Fruit fly (Drosophila melanogaster): ENCODE measurements around the gene CG42693.

dm6 chr3R:31713306-31714123 lies 5.4 kb upstream of the CG42693 start, which contains the start of gene ttk:
- TF ChIP-seq insv (optimal IDR thresholded peaks at IDR 0.05) (peak; percentile 97), psq (optimal IDR thresholded peaks at IDR 0.05) (no peak), Myc (optimal IDR thresholded peaks at IDR 0.05) (no peak), Sin3A (optimal IDR thresholded peaks at IDR 0.05) (no peak), h (optimal IDR thresholded peaks at IDR 0.05) (no peak), ttk (optimal IDR thresholded peaks at IDR 0.05) (no peak)

Data from Kc167 (cell line).